Fruit fly (Drosophila melanogaster): Measurements from ENCODE around the gene CG33189.
A peak's percentile ranks its signal among the peaks of the same experiment; 100 is the strongest.

The CG33189 gene

dm6 chr3R:8811323-8811936 lies 30.8 kb upstream of the CG33189 start (continued):
- TF ChIP-seq Gsc (GFP tag; IDR thresholded peaks at IDR 0.05) (no peak), fd102C (GFP tag; optimal IDR thresholded peaks at IDR 0.05) (peak; percentile 78), vfl (GFP tag; optimal IDR thresholded peaks at IDR 0.05) (peak; percentile 98), gem (tag; optimal IDR thresholded peaks at IDR 0.05) (peak; percentile 99), sob (GFP tag; IDR thresholded peaks at IDR 0.05) (peak; percentile 99), Elba2 (GFP tag; optimal IDR thresholded peaks at IDR 0.05) (peak; percentile 81), pfk (GFP tag; optimal IDR thresholded peaks at IDR 0.05) (peak; percentile 45), CG9437 (GFP tag; optimal IDR thresholded peaks at IDR 0.05) (peak; percentile 95), nerfin-2 (GFP tag; IDR thresholded peaks at IDR 0.05; ENCODE audit: partially characterized antibody) (no peak; the same call in 1 of the 2 replicates), PHDP (tag; optimal IDR thresholded peaks at IDR 0.05) (peak; percentile 99), CG4854 (GFP tag; optimal IDR thresholded peaks at IDR 0.05) (peak; percentile 98), CG16815 (GFP tag; optimal IDR thresholded peaks at IDR 0.05) (peak; percentile 99), gcm2 (GFP tag; optimal IDR thresholded peaks at IDR 0.05) (peak; percentile 98), knrl (GFP tag; IDR thresholded peaks at IDR 0.05; ENCODE audit: partially characterized antibody) (no peak), unc-4 (GFP tag; IDR thresholded peaks at IDR 0.05; ENCODE audit: partially characterized antibody) (peak; percentile 35; the same call in 1 of the 2 replicates), CG14710 (tag; optimal IDR thresholded peaks at IDR 0.05) (peak; percentile 96), CG3838 (GFP tag; optimal IDR thresholded peaks at IDR 0.05) (peak; percentile 95), Abd-B (GFP tag; optimal IDR thresholded peaks at IDR 0.05) (peak; percentile 99), CG3407 (GFP tag; optimal IDR thresholded peaks at IDR 0.05) (peak; percentile 95), cg (GFP tag; optimal IDR thresholded peaks at IDR 0.05) (peak; percentile 84), gfzf (GFP tag; optimal IDR thresholded peaks at IDR 0.05) (peak; percentile 36), Kr (GFP tag; optimal IDR thresholded peaks at IDR 0.05) (peak; percentile 31), btn (GFP tag; optimal IDR thresholded peaks at IDR 0.05) (peak; percentile 97), nau (GFP tag; optimal IDR thresholded peaks at IDR 0.05) (peak; percentile 99), CG11093 (GFP tag; IDR thresholded peaks at IDR 0.05) (peak; percentile 98), CG7745 (tag; optimal IDR thresholded peaks at IDR 0.05) (peak; percentile 89), HLH4C (GFP tag; IDR thresholded peaks at IDR 0.05; ENCODE audit: partially characterized antibody) (no peak), Rx (GFP tag; IDR thresholded peaks at IDR 0.05) (peak; percentile 98), sisA (GFP tag; IDR thresholded peaks at IDR 0.05) (peak; percentile 99), onecut (GFP tag; IDR thresholded peaks at IDR 0.05) (peak; percentile 96), CG1529 (GFP tag; optimal IDR thresholded peaks at IDR 0.05) (peak; percentile 98), sens (GFP tag) (peak; percentile 100), abd-A (tag; optimal IDR thresholded peaks at IDR 0.05) (peak; percentile 97), CG31224 (GFP tag; IDR thresholded peaks at IDR 0.05) (peak; percentile 98), MBD-R2 (GFP tag; IDR thresholded peaks at IDR 0.05) (peak; percentile 99), CG11695 (GFP tag; IDR thresholded peaks at IDR 0.05) (peak; percentile 99), CG14667 (GFP tag; IDR thresholded peaks at IDR 0.05) (peak; percentile 98), wek (GFP tag; optimal IDR thresholded peaks at IDR 0.05) (peak; percentile 95), dimm (GFP tag; IDR thresholded peaks at IDR 0.05) (peak; percentile 98), CG9609 (GFP tag; optimal IDR thresholded peaks at IDR 0.05) (peak; percentile 98), Myb (GFP tag; optimal IDR thresholded peaks at IDR 0.05) (peak; percentile 93), tup (GFP tag; optimal IDR thresholded peaks at IDR 0.05) (peak; percentile 97), Camta (GFP tag; optimal IDR thresholded peaks at IDR 0.05) (peak; percentile 99), vvl (GFP tag; IDR thresholded peaks at IDR 0.05) (peak; percentile 99), dpn (GFP tag; optimal IDR thresholded peaks at IDR 0.05) (peak; percentile 99), grn (GFP tag; optimal IDR thresholded peaks at IDR 0.05) (peak; percentile 86), E2f1 (GFP tag; IDR thresholded peaks at IDR 0.05) (peak; percentile 98), Ssrp (tag; optimal IDR thresholded peaks at IDR 0.05) (peak; percentile 99), eyg (GFP tag; optimal IDR thresholded peaks at IDR 0.05) (peak; percentile 98), Side (GFP tag; optimal IDR thresholded peaks at IDR 0.05) (peak; percentile 99)

All from whole organism, embryonic.